Fruit fly (Drosophila melanogaster) whole organism, embryonic: Measurements from ENCODE around the gene Cpr64Ad.

Experiments
- ATbp ChIP-seq: fragments of 200-800 bp; sonication (Bioruptor generic); optimal IDR thresholded peaks from 2 replicates; lab custom pipeline; 2017; ENCODE audit warnings: missing biosample characterization, mild to moderate bottlenecking, missing genetic modification characterization, missing genetic modification reagents
- CG10274 ChIP-seq: fragments of 200-800 bp; sonication (Bioruptor generic); optimal IDR thresholded peaks from 3 replicates; lab custom pipeline; 2017; ENCODE audit warnings: missing biosample characterization, mild to moderate bottlenecking, missing genetic modification characterization
- CG12071 ChIP-seq: fragments of 200-800 bp; sonication (Bioruptor generic); optimal IDR thresholded peaks from 3 replicates; lab custom pipeline; 2018; ENCODE audit warnings: missing biosample characterization, mild to moderate bottlenecking, missing genetic modification characterization
- CG12104 ChIP-seq: fragments of 200-800 bp; sonication (Bioruptor generic); optimal IDR thresholded peaks from 3 replicates; lab custom pipeline; 2016; ENCODE audit warnings: missing biosample characterization, missing genetic modification characterization
- CG12155 ChIP-seq: fragments of 200-800 bp; sonication (Bioruptor generic); optimal IDR thresholded peaks from 3 replicates; lab custom pipeline; 2016; ENCODE audit warnings: missing biosample characterization, missing genetic modification characterization
- CG12299 ChIP-seq: fragments of 200-800 bp; sonication (Bioruptor generic); optimal IDR thresholded peaks from 2 replicates; lab custom pipeline; 2018; ENCODE audit warnings: missing biosample characterization, mild to moderate bottlenecking, missing genetic modification characterization
- CG13424 ChIP-seq: fragments of 200-800 bp; sonication (Bioruptor generic); optimal IDR thresholded peaks from 2 replicates; lab custom pipeline; 2019; ENCODE audit warnings: missing biosample characterization, mild to moderate bottlenecking, missing genetic modification characterization, moderate library complexity
- CG14860 ChIP-seq: fragments of 200-800 bp; sonication (Bioruptor generic); IDR thresholded peaks from 3 replicates; pipeline ENCODE4 v1.3.6; 2022; ENCODE audit warnings: missing biosample characterization, missing genetic modification characterization; ENCODE audit not compliant: partially characterized antibody
- CG15073 ChIP-seq: fragments of 200-800 bp; sonication (Bioruptor generic); optimal IDR thresholded peaks from 2 replicates; lab custom pipeline; 2016; ENCODE audit warnings: missing biosample characterization, missing genetic modification characterization
- CG15696 ChIP-seq: fragments of 200-800 bp; sonication (Bioruptor generic); optimal IDR thresholded peaks from 2 replicates; lab custom pipeline; 2019; ENCODE audit warnings: missing biosample characterization, mild to moderate bottlenecking, missing genetic modification characterization, moderate library complexity
- CG17186 ChIP-seq: fragments of 200-800 bp; sonication (Bioruptor generic); optimal IDR thresholded peaks from 3 replicates; lab custom pipeline; 2017; ENCODE audit warnings: missing biosample characterization, missing genetic modification reagents, missing genetic modification characterization
- CG18476 ChIP-seq: fragments of 200-800 bp; sonication (Bioruptor generic); optimal IDR thresholded peaks from 2 replicates; lab custom pipeline; 2016; ENCODE audit warnings: missing biosample characterization, mild to moderate bottlenecking, missing genetic modification characterization
- CG2712 ChIP-seq: fragments of 200-800 bp; optimal IDR thresholded peaks from 3 replicates; lab custom pipeline; 2019; ENCODE audit warnings: missing biosample characterization, mild to moderate bottlenecking, missing genetic modification characterization, moderate library complexity
- CG3065 ChIP-seq: fragments of 200-800 bp; sonication (Bioruptor generic); optimal IDR thresholded peaks from 2 replicates; lab custom pipeline; 2016; ENCODE audit warnings: missing biosample characterization, missing genetic modification characterization
- CG32532 ChIP-seq: fragments of 200-800 bp; sonication (Bioruptor generic); IDR thresholded peaks from 2 replicates; pipeline ENCODE4 v1.3.6; 2022; ENCODE audit warnings: missing biosample characterization, missing genetic modification characterization
- CG32767 ChIP-seq: fragments of 200-800 bp; sonication (Bioruptor generic); IDR thresholded peaks from 2 replicates; pipeline ENCODE4 v1.3.6; 2022; ENCODE audit warnings: missing biosample characterization, missing genetic modification characterization
- CG32772 ChIP-seq: fragments of 200-800 bp; sonication (Bioruptor generic); IDR thresholded peaks from 2 replicates; pipeline ENCODE4 v1.3.6; 2022; ENCODE audit warnings: missing biosample characterization, missing genetic modification characterization
- CG33557 ChIP-seq: fragments of 200-800 bp; sonication (Bioruptor generic); optimal IDR thresholded peaks from 2 replicates; lab custom pipeline; 2019; ENCODE audit warnings: missing biosample characterization, mild to moderate bottlenecking, missing genetic modification characterization, moderate library complexity
- CG4617 ChIP-seq: fragments of 200-800 bp; sonication (Bioruptor generic); optimal IDR thresholded peaks from 3 replicates; lab custom pipeline; 2016; ENCODE audit warnings: missing biosample characterization, missing genetic modification characterization, borderline replicate concordance
- CG4730 ChIP-seq: fragments of 200-800 bp; sonication (Bioruptor generic); IDR thresholded peaks from 2 replicates; pipeline ENCODE4 v1.3.6; 2022; ENCODE audit warnings: missing biosample characterization, missing genetic modification characterization
- CG6254 ChIP-seq: fragments of 200-800 bp; sonication (Bioruptor generic); optimal IDR thresholded peaks from 3 replicates; lab custom pipeline; 2017; ENCODE audit warnings: mild to moderate bottlenecking, missing biosample characterization, missing genetic modification reagents, missing genetic modification characterization
- CG6689 ChIP-seq: fragments of 200-800 bp; sonication (Bioruptor generic); IDR thresholded peaks from 2 replicates; pipeline ENCODE4 v1.3.6; 2022; ENCODE audit warnings: missing biosample characterization, missing genetic modification characterization
- CG6854 ChIP-seq: fragments of 200-800 bp; sonication (Bioruptor generic); optimal IDR thresholded peaks from 3 replicates; lab custom pipeline; 2017; ENCODE audit warnings: missing biosample characterization, mild to moderate bottlenecking, missing genetic modification characterization
- CG7963 ChIP-seq: fragments of 200-800 bp; sonication (Bioruptor generic); IDR thresholded peaks from 3 replicates; pipeline ENCODE4 v1.3.6; 2022; ENCODE audit warnings: missing biosample characterization, missing genetic modification characterization; ENCODE audit not compliant: partially characterized antibody
- CG9817 ChIP-seq: fragments of 200-800 bp; sonication (Bioruptor generic); optimal IDR thresholded peaks from 2 replicates; lab custom pipeline; 2018; ENCODE audit warnings: missing biosample characterization, mild to moderate bottlenecking, missing genetic modification characterization, moderate library complexity
- CoRest ChIP-seq: fragments of 200-800 bp; sonication (Bioruptor generic); optimal IDR thresholded peaks from 3 replicates; lab custom pipeline; 2018; ENCODE audit warnings: missing biosample characterization, mild to moderate bottlenecking, missing genetic modification characterization, moderate library complexity
- Dbx ChIP-seq: fragments of 200-800 bp; sonication (Bioruptor generic); IDR thresholded peaks from 3 replicates; pipeline ENCODE4 v1.3.6; 2022; ENCODE audit warnings: missing biosample characterization, missing genetic modification characterization
- Dip3 ChIP-seq: fragments of 200-800 bp; sonication (Bioruptor generic); optimal IDR thresholded peaks from 3 replicates; lab custom pipeline; 2016; ENCODE audit warnings: missing biosample characterization, missing genetic modification characterization
- Mad ChIP-seq: fragments of 200-800 bp; sonication (Bioruptor generic); optimal IDR thresholded peaks from 2 replicates; lab custom pipeline; 2016; ENCODE audit warnings: missing biosample characterization, missing genetic modification characterization
- Sry-δ ChIP-seq: fragments of 200-800 bp; sonication (Bioruptor generic); optimal IDR thresholded peaks from 2 replicates; lab custom pipeline; 2016; ENCODE audit warnings: missing biosample characterization, missing genetic modification characterization
- Tbp ChIP-seq: fragments of >200 bp; optimal IDR thresholded peaks from 2 replicates; lab custom pipeline; 2018; ENCODE audit warnings: missing biosample characterization, missing genetic modification characterization
- Vsx1 ChIP-seq: fragments of 200-800 bp; sonication (Bioruptor generic); optimal IDR thresholded peaks from 2 replicates; lab custom pipeline; 2017; ENCODE audit warnings: missing biosample characterization, mild to moderate bottlenecking, missing genetic modification characterization, missing genetic modification reagents
- Xrp1 ChIP-seq: fragments of 200-800 bp; sonication (Bioruptor generic); IDR thresholded peaks from 2 replicates; pipeline ENCODE4 v1.3.6; 2022; ENCODE audit warnings: missing biosample characterization, missing genetic modification characterization
- abd-A ChIP-seq: fragments of 200-800 bp; sonication (Bioruptor generic); optimal IDR thresholded peaks from 3 replicates; lab custom pipeline; 2019; ENCODE audit warnings: missing biosample characterization, mild to moderate bottlenecking, missing genetic modification characterization, moderate library complexity
- ap ChIP-seq: fragments of 200-800 bp; sonication (Bioruptor generic); IDR thresholded peaks from 2 replicates; pipeline ENCODE4 v1.3.6; 2022; ENCODE audit warnings: missing biosample characterization, missing genetic modification characterization
- cg ChIP-seq: fragments of 200-800 bp; sonication (Bioruptor generic); optimal IDR thresholded peaks from 3 replicates; lab custom pipeline; 2019; ENCODE audit warnings: missing biosample characterization, mild to moderate bottlenecking, missing genetic modification characterization, moderate library complexity
- corto ChIP-seq: fragments of 200-800 bp; sonication (Bioruptor generic); optimal IDR thresholded peaks from 2 replicates; lab custom pipeline; 2016; ENCODE audit warnings: missing biosample characterization, mild to moderate bottlenecking, missing genetic modification characterization, moderate library complexity
- crp ChIP-seq, 2 experiments: fragments of 200-800 bp; sonication (Bioruptor generic); optimal IDR thresholded peaks; 2 replicates in 1 of 2; 3 replicates in 1 of 2; lab custom pipeline; 2017; ENCODE audit warnings: missing biosample characterization in 2 of 2, missing genetic modification characterization in 2 of 2, mild to moderate bottlenecking in 1 of 2, moderate library complexity in 1 of 2
- dati ChIP-seq: fragments of 200-800 bp; sonication (Bioruptor generic); IDR thresholded peaks from 2 replicates; pipeline ENCODE4 v1.3.6; 2022; ENCODE audit warnings: missing biosample characterization, missing genetic modification characterization
- eve ChIP-seq, 2 experiments: fragments of >200 bp; optimal IDR thresholded peaks; 2 replicates each; lab custom pipeline; 2017; ENCODE audit warnings: missing biosample characterization in 2 of 2, missing genetic modification characterization in 2 of 2
- exex ChIP-seq: fragments of 200-800 bp; sonication (Bioruptor generic); optimal IDR thresholded peaks from 4 replicates; lab custom pipeline; 2018; ENCODE audit warnings: missing biosample characterization, mild to moderate bottlenecking, missing genetic modification characterization, moderate library complexity
- gro ChIP-seq: fragments of 200-800 bp; sonication (Bioruptor generic); optimal IDR thresholded peaks from 2 replicates; lab custom pipeline; 2016; ENCODE audit warnings: missing biosample characterization, missing genetic modification characterization
- lilli ChIP-seq: fragments of 200-800 bp; sonication (Bioruptor generic); optimal IDR thresholded peaks from 3 replicates; lab custom pipeline; 2016; ENCODE audit warnings: missing biosample characterization, missing genetic modification characterization
- row ChIP-seq: fragments of 200-800 bp; sonication (Bioruptor generic); IDR thresholded peaks from 3 replicates; pipeline ENCODE4 v1.3.6; 2022; ENCODE audit warnings: missing biosample characterization, missing genetic modification characterization
- slbo ChIP-seq: fragments of 200-800 bp; sonication (Bioruptor generic); IDR thresholded peaks from 2 replicates; pipeline ENCODE4 v1.3.6; 2022; ENCODE audit warnings: missing biosample characterization, missing genetic modification characterization
- slou ChIP-seq: fragments of 200-800 bp; sonication (Bioruptor generic); optimal IDR thresholded peaks from 3 replicates; lab custom pipeline; 2016; ENCODE audit warnings: missing biosample characterization, missing genetic modification characterization
- sob ChIP-seq: fragments of 200-800 bp; sonication (Bioruptor generic); IDR thresholded peaks from 2 replicates; pipeline ENCODE4 v1.3.6; 2022; ENCODE audit warnings: missing biosample characterization, missing genetic modification characterization
- sqz ChIP-seq: fragments of 200-800 bp; sonication (Bioruptor generic); optimal IDR thresholded peaks from 3 replicates; lab custom pipeline; 2018; ENCODE audit warnings: missing biosample characterization, mild to moderate bottlenecking, missing genetic modification characterization
- stc ChIP-seq: fragments of 200-800 bp; sonication (Bioruptor generic); IDR thresholded peaks from 2 replicates; pipeline ENCODE4 v1.3.6; 2022; ENCODE audit warnings: missing biosample characterization, missing genetic modification characterization
- unpg ChIP-seq: fragments of 200-800 bp; sonication (Bioruptor generic); optimal IDR thresholded peaks from 3 replicates; lab custom pipeline; 2018; ENCODE audit warnings: missing biosample characterization, mild to moderate bottlenecking, missing genetic modification characterization, moderate library complexity
- vvl ChIP-seq: fragments of 200-800 bp; sonication (Bioruptor generic); IDR thresholded peaks from 2 replicates; pipeline ENCODE4 v1.3.6; 2022; ENCODE audit warnings: missing biosample characterization, missing genetic modification characterization

The Cpr64Ad gene

DNA sequence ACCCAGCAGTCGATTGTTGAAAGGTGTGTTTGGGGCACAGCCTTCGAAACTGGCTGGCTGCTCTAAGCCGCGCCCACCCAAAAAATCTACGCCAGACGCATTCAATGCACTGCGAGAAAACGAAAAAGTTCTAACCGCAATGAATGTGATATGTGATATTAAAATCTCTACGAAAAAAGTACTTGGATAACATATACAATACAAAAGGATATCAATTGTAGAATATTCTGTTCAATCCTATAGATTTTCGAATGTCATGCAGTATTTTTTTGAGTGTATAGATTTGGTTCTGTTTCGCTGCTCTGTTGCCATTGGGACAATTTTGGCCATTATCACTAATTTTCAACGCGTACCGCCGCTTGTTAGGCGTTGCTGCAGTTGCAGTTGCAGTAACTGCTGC is 5.4 kb upstream of the Cpr64Ad start (continued):
- TF ChIP-seq gro (GFP tag; lab: Kevin White, UChicago): no peak
- no peak for TF ChIP-seq ATbp (GFP tag; lab: Kevin White, UChicago)
- TF ChIP-seq CG33557 (GFP tag; lab: Kevin White, UChicago): no peak
- peak; percentile 20 for TF ChIP-seq CG15696 (tag; lab: Kevin White, UChicago)
- TF ChIP-seq CG9817 (tag; lab: Kevin White, UChicago): no peak
- TF ChIP-seq sob: peak; percentile 12; the same call in 1 of the 2 replicates
- no peak for TF ChIP-seq slou (GFP tag; lab: Kevin White, UChicago)
- no peak for TF ChIP-seq Mad (GFP tag; lab: Kevin White, UChicago)
- TF ChIP-seq CG18476 (GFP tag; lab: Kevin White, UChicago): no peak
- TF ChIP-seq Vsx1 (GFP tag; lab: Kevin White, UChicago): no peak
- peak; percentile 62 for TF ChIP-seq CG2712 (tag; lab: Kevin White, UChicago)
- TF ChIP-seq cg (GFP tag; lab: Kevin White, UChicago): no peak
- no peak for TF ChIP-seq CG3065 (GFP tag; lab: Kevin White, UChicago)
- no peak for TF ChIP-seq CG32767 (GFP tag; lab: Robert Waterston, UW)
- TF ChIP-seq CG10274 (GFP tag; lab: Kevin White, UChicago): no peak
- no peak for TF ChIP-seq dati (GFP tag; lab: Robert Waterston, UW)
- TF ChIP-seq CG32532 (GFP tag; lab: Robert Waterston, UW): no peak
- no peak for TF ChIP-seq CoRest (tag; lab: Kevin White, UChicago)
- TF ChIP-seq Sry-δ (GFP tag; lab: Kevin White, UChicago): no peak
- no peak for TF ChIP-seq CG14860 (GFP tag; lab: Robert Waterston, UW)
- TF ChIP-seq vvl: peak; percentile 47
- TF ChIP-seq crp (GFP tag; optimal IDR thresholded peaks at IDR 0.05; lab: Kevin White, UChicago): no peak
- TF ChIP-seq CG6689: no peak
- no peak for TF ChIP-seq CG17186 (GFP tag; lab: Kevin White, UChicago)
- no peak for TF ChIP-seq CG6254
- TF ChIP-seq abd-A: no peak
- no peak for TF ChIP-seq CG6854 (GFP tag; lab: Kevin White, UChicago)
- no peak for TF ChIP-seq unpg (GFP tag; lab: Kevin White, UChicago)
- TF ChIP-seq CG32772 (GFP tag; lab: Robert Waterston, UW): no peak
- TF ChIP-seq row (GFP tag; lab: Robert Waterston, UW): no peak
- no peak for TF ChIP-seq exex (tag; lab: Kevin White, UChicago)
- TF ChIP-seq stc (GFP tag; lab: Robert Waterston, UW): 0 out of 2 replicates have a peak, but pooled peaks have one; percentile 23
- no peak for TF ChIP-seq CG15073 (GFP tag; lab: Kevin White, UChicago)
- TF ChIP-seq CG13424 (tag; lab: Kevin White, UChicago): no peak
- TF ChIP-seq Xrp1 (GFP tag; lab: Robert Waterston, UW): no peak; the same call in 1 of the 2 replicates
- no peak for TF ChIP-seq Dbx
- TF ChIP-seq Tbp (GFP tag; lab: Kevin White, UChicago): no peak
- TF ChIP-seq CG12071: no peak
- no peak for TF ChIP-seq slbo (GFP tag; lab: Robert Waterston, UW)
- TF ChIP-seq CG4617 (GFP tag; lab: Kevin White, UChicago): no peak
- TF ChIP-seq ap: no peak
- TF ChIP-seq eve (GFP tag; optimal IDR thresholded peaks at IDR 0.05; lab: Kevin White, UChicago): no peak
- TF ChIP-seq corto (GFP tag; lab: Kevin White, UChicago): no peak
- no peak for TF ChIP-seq lilli (GFP tag; lab: Kevin White, UChicago)
- no peak for TF ChIP-seq CG12299 (tag; lab: Kevin White, UChicago)
- no peak for TF ChIP-seq CG12155
- 0 out of 2 replicates have a peak, but pooled peaks have one; percentile 18 for TF ChIP-seq CG4730 (GFP tag; lab: Robert Waterston, UW)
- TF ChIP-seq Dip3 (GFP tag; lab: Kevin White, UChicago): no peak
- TF ChIP-seq CG7963 (GFP tag; lab: Robert Waterston, UW): no peak
- no peak for TF ChIP-seq CG12104 (GFP tag; lab: Kevin White, UChicago)
- no peak for TF ChIP-seq sqz
